Worm (Caenorhabditis elegans) whole organism, early embryonic: Measurements from ENCODE around the gene K06G5.3.

ENCODE experiments used
- ama-1 ChIP-seq: fragments of 150-350 bp; optimal IDR thresholded peaks from 2 replicates; lab custom pipeline; 2014
- ceh-36 ChIP-seq: sonication (generic microtip); optimal IDR thresholded peaks from 2 replicates; lab custom pipeline; 2016; ENCODE audit warnings: missing genetic modification characterization, inconsistent platforms, missing compliant biosample characterization
- flt-1 ChIP-seq: fragments of 200-800 bp; sonication (Bioruptor generic); IDR thresholded peaks from 2 replicates; pipeline ENCODE4 v1.3.6; 2022; ENCODE audit warnings: missing genetic modification characterization, missing compliant biosample characterization
- pes-1 ChIP-seq: fragments of 200-800 bp; sonication (Bioruptor generic); IDR thresholded peaks from 2 replicates; pipeline ENCODE4 v1.3.6; 2022; ENCODE audit warnings: missing genetic modification reagents, missing genetic modification characterization, missing compliant biosample characterization
- scrt-1 ChIP-seq: fragments of 200-800 bp; sonication (Bioruptor generic); IDR thresholded peaks from 2 replicates; pipeline ENCODE4 v1.3.6; 2022; ENCODE audit warnings: missing genetic modification characterization, missing compliant biosample characterization
- tbx-11 ChIP-seq: fragments of 200-800 bp; sonication (Bioruptor generic); IDR thresholded peaks from 2 replicates; pipeline ENCODE4 v1.3.6; 2022; ENCODE audit warnings: missing genetic modification characterization, missing compliant biosample characterization
- tbx-37 ChIP-seq: fragments of 200-800 bp; sonication (Bioruptor generic); conservative IDR thresholded peaks from 2 replicates; pipeline ENCODE4 v1.3.6; 2022; ENCODE audit warnings: missing genetic modification reagents, missing genetic modification characterization, missing compliant biosample characterization
- tra-4 ChIP-seq: sonication (generic microtip); optimal IDR thresholded peaks from 2 replicates; lab custom pipeline; 2017; ENCODE audit warnings: missing genetic modification characterization, missing compliant biosample characterization

DNA sequence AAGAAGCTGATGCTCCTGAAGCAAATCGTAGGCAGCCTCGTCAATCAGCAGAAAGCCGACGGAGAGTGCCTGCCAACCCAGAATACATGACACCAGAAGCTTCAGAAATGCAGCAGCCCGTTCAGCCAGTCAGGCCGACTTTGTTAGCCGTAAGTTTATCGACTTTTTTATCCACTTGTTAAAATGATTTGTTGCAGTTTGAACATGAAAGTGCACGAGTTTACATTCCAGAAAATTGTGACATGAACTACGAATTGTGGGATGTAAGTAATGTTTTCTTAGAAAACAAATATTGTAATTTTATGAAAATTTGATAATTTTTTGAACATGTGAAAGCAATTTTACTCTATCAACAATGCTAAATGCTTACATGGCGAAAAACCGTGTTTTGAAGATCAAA, 17.1 kb upstream of the K06G5.3 start:
- TF ChIP-seq flt-1 (GFP tag; lab: Robert Waterston, UW) (no peak), ama-1 (no peak), tbx-37 (GFP tag; lab: Robert Waterston, UW) (no peak), tbx-11 (GFP tag; lab: Robert Waterston, UW) (no peak), tra-4 (tag; lab: Kevin White, UChicago) (no peak), ceh-36 (tag; lab: Kevin White, UChicago) (no peak), pes-1 (GFP tag; lab: Robert Waterston, UW) (no peak), scrt-1 (GFP tag; lab: Robert Waterston, UW) (no peak)
